Worm (Caenorhabditis elegans): ENCODE results near the gene ethe-1.

Gene ethe-1

DNA sequence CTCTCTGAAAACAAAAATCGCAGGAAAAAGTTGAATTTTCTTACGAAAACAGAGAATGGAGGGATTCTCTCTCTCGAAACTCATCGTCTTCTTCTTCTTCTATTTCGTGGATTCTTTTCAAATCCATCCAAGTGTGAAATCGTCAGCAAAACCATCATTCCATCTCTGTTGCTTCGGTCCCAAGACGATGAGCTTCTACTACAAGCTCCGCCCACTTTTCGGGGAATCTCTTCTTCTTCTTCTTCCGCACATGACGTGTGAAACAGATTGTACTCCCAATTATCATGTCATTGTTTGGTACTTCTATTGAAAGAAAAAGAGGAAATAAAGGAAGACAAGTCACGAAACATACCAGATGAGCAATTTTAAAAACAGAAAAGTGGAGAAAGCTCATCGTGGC, 14.6 kb upstream of the ethe-1 start:
- TF ChIP-seq dao-5 (tag; optimal IDR thresholded peaks at IDR 0.05) (no peak), W03F9.2 (tag; optimal IDR thresholded peaks at IDR 0.05) (no peak)

DNA sequence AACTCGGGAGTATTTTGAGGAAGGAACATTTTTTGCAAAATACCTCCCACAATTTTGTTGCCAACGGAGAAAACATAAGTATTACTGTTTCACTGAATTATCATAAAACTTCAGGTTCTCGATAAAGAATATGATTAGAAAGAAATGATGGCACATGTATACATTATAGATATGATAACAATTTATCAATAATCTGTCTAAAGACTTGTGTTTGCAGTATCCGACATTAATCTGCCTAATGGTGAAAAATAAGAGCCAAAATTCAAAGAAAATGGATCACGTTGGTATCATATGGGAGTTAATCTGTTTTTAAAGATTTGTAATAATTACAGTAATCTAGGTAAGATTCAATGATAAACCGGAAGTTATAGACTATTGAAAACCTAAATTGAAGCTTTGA, 12.1 kb upstream of the ethe-1 start:
- no peak for TF ChIP-seq him-1 (tag; optimal IDR thresholded peaks at IDR 0.05)
- no peak for TF ChIP-seq W03F9.2 (tag; optimal IDR thresholded peaks at IDR 0.05)
- TF ChIP-seq dao-5 (tag; optimal IDR thresholded peaks at IDR 0.05): no peak

ce11 chrIV:9518608-9519007, 10.0 kb upstream of the ethe-1 start, which contains the start of gene nlp-35:
Gene nlp-35, minus strand, starts transcription at chrIV:9518926.
- TF ChIP-seq W03F9.2 (tag; optimal IDR thresholded peaks at IDR 0.05): no peak
- no peak for TF ChIP-seq him-1 (tag; optimal IDR thresholded peaks at IDR 0.05)
- no peak for TF ChIP-seq dao-5 (tag; optimal IDR thresholded peaks at IDR 0.05)

- TF ChIP-seq him-1 (tag; optimal IDR thresholded peaks at IDR 0.05) (no peak), W03F9.2 (tag; optimal IDR thresholded peaks at IDR 0.05) (no peak), dao-5 (tag; optimal IDR thresholded peaks at IDR 0.05) (no peak)
Measured at ce11 chrIV:9516831-9517230, 8.3 kb upstream of the ethe-1 start, which contains the start of gene C33A12.19. Gene C33A12.19, plus strand, starts transcription at chrIV:9516999.

DNA sequence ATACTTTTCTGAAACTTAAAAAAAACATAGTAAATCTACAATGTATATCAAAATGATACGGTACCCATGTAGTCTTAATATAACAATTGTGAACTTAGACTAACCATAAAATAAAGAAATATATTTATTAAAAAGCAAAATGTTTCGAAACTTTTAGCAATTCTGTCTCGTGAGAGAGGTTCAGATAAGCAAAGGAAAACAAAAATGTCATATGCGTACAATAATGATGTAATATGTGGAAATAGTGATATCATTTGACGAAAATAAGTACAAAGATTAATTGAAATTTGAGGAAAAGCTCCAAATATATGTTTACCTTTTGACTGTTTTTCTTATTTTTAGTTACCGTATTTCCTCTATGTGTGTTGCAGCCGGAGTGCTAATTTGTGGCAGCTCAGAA, 5.6 kb upstream of the ethe-1 start:
- TF ChIP-seq dao-5 (tag; optimal IDR thresholded peaks at IDR 0.05): no peak
- no peak for TF ChIP-seq him-1 (tag; optimal IDR thresholded peaks at IDR 0.05)
- no peak for TF ChIP-seq W03F9.2 (tag; optimal IDR thresholded peaks at IDR 0.05)

DNA sequence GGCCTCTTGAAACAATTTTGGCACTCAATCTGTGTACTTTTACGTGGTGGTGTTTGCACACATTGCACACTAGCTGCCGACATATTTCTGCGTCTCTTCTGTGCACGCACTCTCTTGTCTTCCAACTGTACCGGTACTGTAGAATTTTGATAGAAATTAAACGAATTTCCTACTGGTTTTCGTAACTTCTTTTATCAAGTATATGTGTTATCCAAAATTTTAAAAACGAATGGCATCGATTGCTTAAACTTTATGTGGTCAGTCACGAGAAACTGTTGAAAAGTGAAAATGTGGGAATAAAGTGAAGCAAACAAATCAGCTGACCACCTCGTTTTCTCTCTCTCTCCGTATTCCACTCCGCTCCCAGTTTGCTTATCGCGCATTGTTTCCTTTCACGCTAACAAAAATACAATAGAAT, 4.8 kb upstream of the ethe-1 start:
- TF ChIP-seq dao-5 (tag; optimal IDR thresholded peaks at IDR 0.05) (no peak), him-1 (tag; optimal IDR thresholded peaks at IDR 0.05) (no peak), W03F9.2 (tag; optimal IDR thresholded peaks at IDR 0.05) (peak; percentile 28)

DNA sequence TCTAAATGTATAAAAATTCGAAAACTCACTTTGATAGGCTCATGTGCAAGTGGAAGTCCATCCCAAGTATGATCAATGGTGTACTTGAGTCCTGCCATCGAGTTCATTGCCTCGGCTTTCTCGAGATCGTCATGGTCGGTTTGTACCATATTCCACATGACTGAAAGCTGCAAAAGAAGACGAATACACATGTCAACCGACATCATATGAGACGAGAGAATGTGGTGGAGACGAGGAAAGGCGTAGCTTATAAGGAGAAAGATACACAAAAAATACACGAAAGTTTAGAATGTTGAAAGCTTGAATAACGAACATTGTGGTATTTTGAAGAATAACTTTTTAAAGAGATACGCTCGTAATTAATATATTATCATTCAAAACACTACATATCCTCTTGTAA, 4.3 kb upstream of the ethe-1 start, which contains the start of gene C33A12.3:
Gene C33A12.3, minus strand, starts transcription at position 167 of the 400 bp plus-strand sequence.
- TF ChIP-seq dao-5 (tag; optimal IDR thresholded peaks at IDR 0.05) (no peak), W03F9.2 (tag; optimal IDR thresholded peaks at IDR 0.05) (no peak), him-1 (tag; optimal IDR thresholded peaks at IDR 0.05) (no peak)

- TF ChIP-seq W03F9.2 (tag; optimal IDR thresholded peaks at IDR 0.05): no peak
- no peak for TF ChIP-seq dao-5 (tag; optimal IDR thresholded peaks at IDR 0.05)
Measured at ce11 chrIV:9511640-9512039, 3.1 kb upstream of the ethe-1 start.

- TF ChIP-seq him-1 (tag; optimal IDR thresholded peaks at IDR 0.05) (peak; percentile 57), dao-5 (tag; optimal IDR thresholded peaks at IDR 0.05) (no peak), W03F9.2 (tag; optimal IDR thresholded peaks at IDR 0.05) (peak; percentile 67)
Measured at ce11 chrIV:9511221-9511638, 2.7 kb upstream of the ethe-1 start.

DNA sequence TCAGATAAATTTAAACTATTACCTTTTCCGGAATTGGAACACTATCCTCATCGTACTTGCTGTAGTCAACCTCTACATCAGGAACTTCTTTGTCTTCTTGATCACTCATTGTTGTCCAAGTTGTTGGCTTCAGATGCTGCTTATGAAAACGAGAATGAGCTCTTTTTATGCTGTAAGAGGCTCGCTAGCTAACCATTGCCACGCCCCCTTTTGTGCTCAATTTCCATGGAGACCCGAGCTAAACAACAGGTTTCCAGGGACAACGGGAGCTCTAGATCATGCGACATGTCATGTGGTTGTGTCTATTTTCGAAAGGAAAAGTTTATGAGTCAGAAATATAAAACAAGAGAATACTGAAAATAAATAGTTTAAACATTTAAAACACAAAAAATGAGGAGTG, 1.9 kb upstream of the ethe-1 start, which contains the start of gene C33A12.4:
Gene C33A12.4, minus strand, starts transcription at position 131 of the 400 bp plus-strand sequence.
- TF ChIP-seq him-1 (tag; optimal IDR thresholded peaks at IDR 0.05) (no peak), dao-5 (tag; optimal IDR thresholded peaks at IDR 0.05) (no peak), W03F9.2 (tag; optimal IDR thresholded peaks at IDR 0.05) (no peak)

DNA sequence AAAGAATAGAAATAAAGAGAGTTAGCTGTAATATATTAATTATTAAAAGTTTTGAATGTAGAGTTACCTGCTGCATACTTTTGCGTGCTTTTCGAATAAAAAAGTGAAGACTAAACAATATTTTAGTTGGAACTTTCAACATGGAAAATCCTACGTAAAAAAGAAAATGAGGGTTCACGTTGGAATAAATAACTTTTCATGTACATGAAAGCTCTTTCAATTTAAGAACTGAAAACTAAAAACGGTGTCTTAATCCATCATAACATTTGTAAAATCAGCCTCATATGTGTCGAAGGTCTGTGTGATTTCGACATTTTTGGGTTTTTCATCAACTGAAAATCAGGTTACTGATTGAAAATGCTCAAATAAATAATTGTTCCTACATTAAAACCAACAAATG, 2.3 kb downstream of the ethe-1 start, which contains the start of gene ttr-9:
Gene ttr-9, minus strand, starts transcription at position 101 of the 400 bp plus-strand sequence.
- TF ChIP-seq W03F9.2 (tag; optimal IDR thresholded peaks at IDR 0.05) (no peak), dao-5 (tag; optimal IDR thresholded peaks at IDR 0.05) (no peak), him-1 (tag; optimal IDR thresholded peaks at IDR 0.05) (no peak)

ce11 chrIV:9500100-9500499, 8.5 kb downstream of the ethe-1 start, which contains the start of gene ugt-21:
Gene ugt-21, plus strand, starts transcription at chrIV:9500311.
- TF ChIP-seq dao-5 (tag; optimal IDR thresholded peaks at IDR 0.05): no peak
- no peak for TF ChIP-seq W03F9.2 (tag; optimal IDR thresholded peaks at IDR 0.05)
- no peak for TF ChIP-seq him-1 (tag; optimal IDR thresholded peaks at IDR 0.05)

DNA sequence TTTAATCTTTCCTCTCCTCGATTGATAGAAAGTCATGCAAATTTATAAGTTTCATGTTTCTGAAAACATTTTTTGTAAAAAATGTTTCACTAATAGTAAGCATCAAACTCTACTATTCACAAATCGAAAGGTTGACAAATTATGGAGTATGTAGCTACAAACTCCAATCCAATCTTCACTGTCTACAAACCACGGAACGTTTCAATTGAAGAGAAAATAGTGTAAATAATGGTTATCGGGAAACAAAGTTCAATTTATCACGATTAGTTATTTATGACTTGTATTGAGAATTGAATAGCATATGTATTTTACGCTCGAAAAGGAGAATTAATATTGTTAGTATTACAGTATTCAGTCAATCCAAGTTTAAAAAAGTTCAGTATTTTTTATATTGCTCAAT, 8.9 kb downstream of the ethe-1 start:
- TF ChIP-seq dao-5 (tag; optimal IDR thresholded peaks at IDR 0.05): no peak
- no peak for TF ChIP-seq W03F9.2 (tag; optimal IDR thresholded peaks at IDR 0.05)
- no peak for TF ChIP-seq him-1 (tag; optimal IDR thresholded peaks at IDR 0.05)

- TF ChIP-seq him-1 (tag; optimal IDR thresholded peaks at IDR 0.05) (no peak), W03F9.2 (tag; optimal IDR thresholded peaks at IDR 0.05) (no peak), dao-5 (tag; optimal IDR thresholded peaks at IDR 0.05) (no peak)
Measured at ce11 chrIV:9498088-9498487, 10.5 kb downstream of the ethe-1 start, which contains the start of gene sru-4. Gene sru-4, plus strand, starts transcription at chrIV:9498388.

- TF ChIP-seq him-1 (tag; optimal IDR thresholded peaks at IDR 0.05) (no peak), dao-5 (tag; optimal IDR thresholded peaks at IDR 0.05) (no peak), W03F9.2 (tag; optimal IDR thresholded peaks at IDR 0.05) (no peak)
Measured at ce11 chrIV:9496306-9496705, 12.3 kb downstream of the ethe-1 start, which contains the start of gene sru-3. Gene sru-3, plus strand, starts transcription at chrIV:9496606.
